Fruit fly (Drosophila melanogaster) whole organism, embryonic: ENCODE data around the gene CG17207.
A peak's percentile ranks its signal among the peaks of the same experiment; 100 is the strongest.

Source experiments
- CG11398 ChIP-seq: fragments of 200-800 bp; sonication (Bioruptor generic); optimal IDR thresholded peaks from 2 replicates; lab custom pipeline; 2016; ENCODE audit warnings: missing biosample characterization, missing genetic modification characterization
- CG11560 ChIP-seq: fragments of 200-800 bp; sonication (Bioruptor generic); IDR thresholded peaks from 3 replicates; pipeline ENCODE4 v1.3.6; 2022; ENCODE audit warnings: missing biosample characterization, missing genetic modification characterization
- CG12391 ChIP-seq: fragments of 200-800 bp; sonication (Bioruptor generic); optimal IDR thresholded peaks from 3 replicates; lab custom pipeline; 2018; ENCODE audit warnings: missing biosample characterization, mild to moderate bottlenecking, missing genetic modification characterization, moderate library complexity
- CG13123 ChIP-seq: fragments of 200-800 bp; sonication (Bioruptor generic); optimal IDR thresholded peaks from 2 replicates; lab custom pipeline; 2016; ENCODE audit warnings: missing biosample characterization, missing genetic modification characterization
- CG14710 ChIP-seq: fragments of 200-800 bp; sonication (Bioruptor generic); optimal IDR thresholded peaks from 3 replicates; lab custom pipeline; 2019; ENCODE audit warnings: missing biosample characterization, mild to moderate bottlenecking, missing genetic modification characterization, moderate library complexity
- CG14860 ChIP-seq: fragments of 200-800 bp; sonication (Bioruptor generic); IDR thresholded peaks from 3 replicates; pipeline ENCODE4 v1.3.6; 2022; ENCODE audit warnings: missing biosample characterization, missing genetic modification characterization; ENCODE audit not compliant: partially characterized antibody
- CG17802 ChIP-seq: fragments of 200-800 bp; sonication (Bioruptor generic); optimal IDR thresholded peaks from 2 replicates; lab custom pipeline; 2018; ENCODE audit warnings: missing biosample characterization, mild to moderate bottlenecking, missing genetic modification characterization, moderate library complexity
- CG17912 ChIP-seq: fragments of 200-800 bp; sonication (Bioruptor generic); optimal IDR thresholded peaks from 2 replicates; lab custom pipeline; 2018; ENCODE audit warnings: missing biosample characterization, mild to moderate bottlenecking, missing genetic modification characterization
- CG2199 ChIP-seq: fragments of 200-800 bp; sonication (Bioruptor generic); IDR thresholded peaks from 3 replicates; pipeline ENCODE4 v1.3.6; 2022; ENCODE audit warnings: missing biosample characterization, missing genetic modification characterization
- CG2712 ChIP-seq: fragments of 200-800 bp; optimal IDR thresholded peaks from 3 replicates; lab custom pipeline; 2019; ENCODE audit warnings: missing biosample characterization, mild to moderate bottlenecking, missing genetic modification characterization, moderate library complexity
- CG2875 ChIP-seq: fragments of 200-800 bp; sonication (Bioruptor generic); optimal IDR thresholded peaks from 2 replicates; lab custom pipeline; 2017; ENCODE audit warnings: missing biosample characterization, mild to moderate bottlenecking, missing genetic modification characterization, missing genetic modification reagents
- CG3281 ChIP-seq: fragments of 200-800 bp; sonication (Bioruptor generic); optimal IDR thresholded peaks from 3 replicates; lab custom pipeline; 2017; ENCODE audit warnings: missing biosample characterization, mild to moderate bottlenecking, missing genetic modification characterization
- CG42726 ChIP-seq: fragments of 200-800 bp; sonication (Bioruptor generic); IDR thresholded peaks from 2 replicates; pipeline ENCODE4 v1.3.6; 2022; ENCODE audit warnings: missing biosample characterization, missing genetic modification characterization; ENCODE audit not compliant: partially characterized antibody
- CG6765 ChIP-seq: fragments of 200-800 bp; sonication (Bioruptor generic); optimal IDR thresholded peaks from 3 replicates; lab custom pipeline; 2017; ENCODE audit warnings: missing biosample characterization, mild to moderate bottlenecking, missing genetic modification characterization
- CG7357 ChIP-seq: fragments of 200-800 bp; sonication (Bioruptor generic); IDR thresholded peaks from 3 replicates; pipeline ENCODE4 v1.3.6; 2022; ENCODE audit warnings: missing biosample characterization, missing genetic modification characterization
- CG9609 ChIP-seq: fragments of 200-800 bp; sonication (Bioruptor generic); optimal IDR thresholded peaks from 3 replicates; lab custom pipeline; 2016; ENCODE audit warnings: missing biosample characterization, missing genetic modification characterization
- Doc2 ChIP-seq: fragments of 200-800 bp; sonication (Bioruptor generic); IDR thresholded peaks from 2 replicates; pipeline ENCODE4 v1.3.6; 2022; ENCODE audit warnings: missing biosample characterization, missing genetic modification characterization
- Eip74EF ChIP-seq, 2 experiments: fragments of 200-800 bp in 1 of 2; fragments of >200 bp in 1 of 2; sonication (Bioruptor generic) in 1 of 2; optimal IDR thresholded peaks; 2 replicates each; lab custom pipeline; 2017 to 2019; ENCODE audit warnings: missing biosample characterization in 2 of 2, missing genetic modification characterization in 2 of 2, mild to moderate bottlenecking in 1 of 2, moderate library complexity in 1 of 2
- Ets65A ChIP-seq: fragments of 200-800 bp; sonication (Bioruptor generic); peaks from one replicate; lab custom pipeline; 2016; ENCODE audit warnings: missing biosample characterization, missing genetic modification characterization
- Hand ChIP-seq: fragments of 200-800 bp; sonication (Bioruptor generic); optimal IDR thresholded peaks from 2 replicates; lab custom pipeline; 2017; ENCODE audit warnings: mild to moderate bottlenecking, missing biosample characterization, missing genetic modification reagents, missing genetic modification characterization
- HmgZ ChIP-seq: fragments of 200-800 bp; sonication (Bioruptor generic); optimal IDR thresholded peaks from 2 replicates; lab custom pipeline; 2018; ENCODE audit warnings: missing biosample characterization, mild to moderate bottlenecking, missing genetic modification characterization
- Hr3 ChIP-seq: fragments of 200-800 bp; sonication (Bioruptor generic); optimal IDR thresholded peaks from 3 replicates; lab custom pipeline; 2016; ENCODE audit warnings: missing biosample characterization, missing genetic modification characterization
- Jarid2 ChIP-seq: fragments of 200-800 bp; sonication (Bioruptor generic); optimal IDR thresholded peaks from 3 replicates; lab custom pipeline; 2017; ENCODE audit warnings: mild to moderate bottlenecking, missing biosample characterization, missing genetic modification reagents, missing genetic modification characterization
- Myb ChIP-seq: fragments of 200-800 bp; sonication (Bioruptor generic); optimal IDR thresholded peaks from 2 replicates; lab custom pipeline; 2016; ENCODE audit warnings: missing biosample characterization, missing genetic modification characterization
- NC2α ChIP-seq: fragments of 200-800 bp; sonication (Bioruptor generic); optimal IDR thresholded peaks from 2 replicates; lab custom pipeline; 2016; ENCODE audit warnings: missing biosample characterization, missing genetic modification characterization
- Nf-YA ChIP-seq: fragments of 200-800 bp; sonication (Bioruptor generic); IDR thresholded peaks from 2 replicates; pipeline ENCODE4 v1.3.6; 2022; ENCODE audit warnings: missing biosample characterization, missing genetic modification characterization
- Nf-YB ChIP-seq: fragments of 200-800 bp; sonication (Bioruptor generic); optimal IDR thresholded peaks from 3 replicates; lab custom pipeline; 2019; ENCODE audit warnings: missing biosample characterization, mild to moderate bottlenecking, missing genetic modification characterization, moderate library complexity
- Optix ChIP-seq: fragments of 200-800 bp; sonication (Bioruptor generic); IDR thresholded peaks from 3 replicates; pipeline ENCODE4 v1.3.6; 2022; ENCODE audit warnings: missing biosample characterization, missing genetic modification characterization
- Sry-δ ChIP-seq: fragments of 200-800 bp; sonication (Bioruptor generic); optimal IDR thresholded peaks from 2 replicates; lab custom pipeline; 2016; ENCODE audit warnings: missing biosample characterization, missing genetic modification characterization
- abd-A ChIP-seq: fragments of 200-800 bp; sonication (Bioruptor generic); optimal IDR thresholded peaks from 3 replicates; lab custom pipeline; 2019; ENCODE audit warnings: missing biosample characterization, mild to moderate bottlenecking, missing genetic modification characterization, moderate library complexity
- ap ChIP-seq: fragments of 200-800 bp; sonication (Bioruptor generic); IDR thresholded peaks from 2 replicates; pipeline ENCODE4 v1.3.6; 2022; ENCODE audit warnings: missing biosample characterization, missing genetic modification characterization
- cad ChIP-seq: fragments of >200 bp; optimal IDR thresholded peaks from 2 replicates; lab custom pipeline; 2017; ENCODE audit warnings: missing biosample characterization, missing genetic modification characterization
- dati ChIP-seq: fragments of 200-800 bp; sonication (Bioruptor generic); IDR thresholded peaks from 2 replicates; pipeline ENCODE4 v1.3.6; 2022; ENCODE audit warnings: missing biosample characterization, missing genetic modification characterization
- ems ChIP-seq: fragments of 200-800 bp; sonication (Bioruptor generic); optimal IDR thresholded peaks from 3 replicates; lab custom pipeline; 2016; ENCODE audit warnings: missing biosample characterization, missing genetic modification characterization
- fd96Cb ChIP-seq: fragments of 200-800 bp; sonication (Bioruptor generic); optimal IDR thresholded peaks from 2 replicates; lab custom pipeline; 2018; ENCODE audit warnings: missing biosample characterization, mild to moderate bottlenecking, missing genetic modification characterization, moderate library complexity
- ftz-f1 ChIP-seq: fragments of 200-800 bp; sonication (Bioruptor generic); optimal IDR thresholded peaks from 2 replicates; lab custom pipeline; 2016; ENCODE audit warnings: missing biosample characterization, missing genetic modification characterization
- gce ChIP-seq: fragments of 200-800 bp; sonication (Bioruptor generic); IDR thresholded peaks from 3 replicates; pipeline ENCODE4 v1.3.6; 2022; ENCODE audit warnings: missing biosample characterization, missing genetic modification characterization
- grau ChIP-seq: fragments of 200-800 bp; optimal IDR thresholded peaks from 3 replicates; lab custom pipeline; 2019; ENCODE audit warnings: missing biosample characterization, mild to moderate bottlenecking, missing genetic modification characterization, moderate library complexity
- grn ChIP-seq: fragments of 200-800 bp; sonication (Bioruptor generic); optimal IDR thresholded peaks from 3 replicates; lab custom pipeline; 2017; ENCODE audit warnings: missing biosample characterization, missing genetic modification characterization
- jigr1 ChIP-seq: fragments of 200-800 bp; sonication (Bioruptor generic); IDR thresholded peaks from 3 replicates; pipeline ENCODE4 v1.3.6; 2022; ENCODE audit warnings: missing biosample characterization, missing genetic modification characterization
- lbe ChIP-seq: fragments of 200-800 bp; sonication (Bioruptor generic); optimal IDR thresholded peaks from 2 replicates; lab custom pipeline; 2016; ENCODE audit warnings: missing biosample characterization, mild to moderate bottlenecking, missing genetic modification characterization
- mam ChIP-seq: fragments of 200-800 bp; sonication (Bioruptor generic); optimal IDR thresholded peaks from 3 replicates; lab custom pipeline; 2016; ENCODE audit warnings: missing biosample characterization, missing genetic modification characterization
- mirr ChIP-seq: fragments of 200-800 bp; sonication (Bioruptor generic); optimal IDR thresholded peaks from 3 replicates; lab custom pipeline; 2018; ENCODE audit warnings: missing biosample characterization, mild to moderate bottlenecking, missing genetic modification characterization
- repo ChIP-seq: fragments of 200-800 bp; sonication (Bioruptor generic); optimal IDR thresholded peaks from 2 replicates; lab custom pipeline; 2016; ENCODE audit warnings: missing biosample characterization, missing genetic modification characterization
- rib ChIP-seq: fragments of 200-800 bp; sonication (Bioruptor generic); IDR thresholded peaks from 2 replicates; pipeline ENCODE4 v1.3.6; 2022; ENCODE audit warnings: missing biosample characterization, missing genetic modification characterization
- scrt ChIP-seq: fragments of 200-800 bp; sonication (Bioruptor generic); optimal IDR thresholded peaks from 2 replicates; lab custom pipeline; 2018; ENCODE audit warnings: missing biosample characterization, mild to moderate bottlenecking, missing genetic modification characterization, moderate library complexity
- shn ChIP-seq: fragments of 200-800 bp; sonication (Bioruptor generic); optimal IDR thresholded peaks from 3 replicates; lab custom pipeline; 2016; ENCODE audit warnings: missing biosample characterization, missing genetic modification characterization
- sim ChIP-seq: fragments of 200-800 bp; sonication (Bioruptor generic); IDR thresholded peaks from 2 replicates; pipeline ENCODE4 v1.3.6; 2022; ENCODE audit warnings: missing biosample characterization, missing genetic modification characterization
- tna ChIP-seq: fragments of 200-800 bp; sonication (Bioruptor generic); IDR thresholded peaks from 2 replicates; pipeline ENCODE4 v1.3.6; 2022; ENCODE audit warnings: missing biosample characterization, missing genetic modification characterization; ENCODE audit not compliant: partially characterized antibody
- yki ChIP-seq: fragments of >200 bp; optimal IDR thresholded peaks from 3 replicates; lab custom pipeline; 2018
- zen ChIP-seq: fragments of 200-800 bp; sonication (Bioruptor generic); optimal IDR thresholded peaks from 3 replicates; lab custom pipeline; 2018; ENCODE audit warnings: missing biosample characterization, mild to moderate bottlenecking, missing genetic modification characterization, moderate library complexity

Gene CG17207

DNA sequence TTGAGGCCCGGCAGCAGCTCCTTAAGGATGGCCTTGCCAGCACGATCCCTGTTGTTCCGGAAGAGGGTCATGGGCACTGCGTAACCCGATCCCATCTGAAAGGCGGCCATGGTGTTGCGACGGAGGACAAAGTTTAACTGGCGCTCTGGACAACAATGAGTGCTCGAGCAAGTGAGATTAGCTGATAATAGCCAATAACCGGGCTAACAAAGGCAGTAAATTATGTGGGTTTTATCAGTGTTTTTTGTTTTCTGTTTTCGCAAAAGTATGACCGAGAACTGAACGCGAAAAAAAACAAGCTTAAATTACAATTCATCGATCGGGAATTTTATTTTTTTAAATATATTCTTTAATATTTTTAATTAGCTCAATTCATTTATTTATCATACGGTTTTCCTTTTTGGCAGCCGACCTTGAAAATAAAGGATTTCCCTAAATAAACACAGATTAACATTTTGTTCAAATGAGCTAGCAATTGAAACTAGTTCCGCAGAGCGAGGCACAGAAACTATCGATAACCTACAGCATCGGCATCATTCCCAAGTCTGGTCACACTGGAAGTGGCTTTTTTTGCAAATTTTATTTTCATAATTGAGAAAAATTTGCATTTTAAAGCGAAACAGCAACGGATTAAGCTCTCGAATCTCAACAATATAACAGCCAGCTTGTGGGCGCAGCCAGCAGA lies 25.5 kb downstream of the CG17207 start, which contains the start of the genes Dip-C and pps (continued):
- TF ChIP-seq ftz-f1 (GFP tag; lab: Kevin White, UChicago), result peak; percentile 78
- TF ChIP-seq Optix (GFP tag; lab: Robert Waterston, UW), result no peak
- TF ChIP-seq CG42726 (GFP tag; lab: Robert Waterston, UW), result peak; percentile 52; the same call in 1 of the 2 replicates
- TF ChIP-seq Jarid2, result no peak
- TF ChIP-seq abd-A, result no peak
- TF ChIP-seq tna, result no peak
- TF ChIP-seq CG9609 (GFP tag; lab: Kevin White, UChicago), result no peak
- no peak for TF ChIP-seq grn (GFP tag; lab: Kevin White, UChicago)
- no peak for TF ChIP-seq repo (GFP tag; lab: Kevin White, UChicago)
- TF ChIP-seq CG13123 (GFP tag; lab: Kevin White, UChicago), result no peak
- peak; percentile 22 for TF ChIP-seq Ets65A (GFP tag; lab: Kevin White, UChicago)
- no peak for TF ChIP-seq grau (tag; lab: Kevin White, UChicago)
- no peak for TF ChIP-seq Doc2
- TF ChIP-seq CG12391 (tag; lab: Kevin White, UChicago), result peak; percentile 52
- TF ChIP-seq CG14710 (tag; lab: Kevin White, UChicago), result peak; percentile 58
- peak; percentile 60 for TF ChIP-seq Sry-δ
- no peak for TF ChIP-seq lbe
- no peak for TF ChIP-seq scrt (GFP tag; lab: Kevin White, UChicago)
- TF ChIP-seq gce (GFP tag; lab: Robert Waterston, UW), result no peak
- no peak for TF ChIP-seq dati (GFP tag; lab: Robert Waterston, UW)
- no peak for TF ChIP-seq Hr3 (GFP tag; lab: Kevin White, UChicago)
- TF ChIP-seq NC2α (GFP tag; lab: Kevin White, UChicago), result no peak
- no peak for TF ChIP-seq sim (GFP tag; lab: Robert Waterston, UW)
- TF ChIP-seq CG11398 (GFP tag; lab: Kevin White, UChicago), result no peak
- no peak for TF ChIP-seq yki (lab: Kevin White, UChicago)
- no peak for TF ChIP-seq CG11560 (tag; lab: Robert Waterston, UW)
- no peak for TF ChIP-seq ap (GFP tag; lab: Robert Waterston, UW)
- no peak for TF ChIP-seq CG2875 (GFP tag; lab: Kevin White, UChicago)
- no peak for TF ChIP-seq CG7357 (GFP tag; lab: Robert Waterston, UW)
- TF ChIP-seq cad, result no peak
- peak; percentile 12 for TF ChIP-seq HmgZ (tag; lab: Kevin White, UChicago)
- TF ChIP-seq ems, result no peak
- TF ChIP-seq zen (tag; lab: Kevin White, UChicago), result peak; percentile 20
- TF ChIP-seq mirr, result peak; percentile 23
- no peak for TF ChIP-seq Hand (GFP tag; lab: Kevin White, UChicago)
- no peak for TF ChIP-seq Myb
- TF ChIP-seq CG3281 (GFP tag; lab: Kevin White, UChicago), result no peak
- no peak for TF ChIP-seq Nf-YA
- TF ChIP-seq CG6765 (GFP tag; lab: Kevin White, UChicago), result no peak
- no peak for TF ChIP-seq fd96Cb (tag; lab: Kevin White, UChicago)
- TF ChIP-seq Eip74EF (GFP tag; optimal IDR thresholded peaks at IDR 0.05; lab: Kevin White, UChicago), result no peak
- TF ChIP-seq CG2712 (tag; lab: Kevin White, UChicago), result no peak
- no peak for TF ChIP-seq Nf-YB (GFP tag; lab: Kevin White, UChicago)
- TF ChIP-seq CG2199 (GFP tag; lab: Robert Waterston, UW), result no peak
- TF ChIP-seq shn (GFP tag; lab: Kevin White, UChicago), result no peak
- TF ChIP-seq rib, result no peak
- no peak for TF ChIP-seq CG17912 (GFP tag; lab: Kevin White, UChicago)
- peak; percentile 35; the same call in 1 of the 3 replicates for TF ChIP-seq CG14860
- no peak for TF ChIP-seq CG17802 (tag; lab: Kevin White, UChicago)
- no peak for TF ChIP-seq mam
- no peak for TF ChIP-seq jigr1 (GFP tag; lab: Robert Waterston, UW)
